Worm (Caenorhabditis elegans): ENCODE data around the gene poml-1.

The poml-1 gene

DNA sequence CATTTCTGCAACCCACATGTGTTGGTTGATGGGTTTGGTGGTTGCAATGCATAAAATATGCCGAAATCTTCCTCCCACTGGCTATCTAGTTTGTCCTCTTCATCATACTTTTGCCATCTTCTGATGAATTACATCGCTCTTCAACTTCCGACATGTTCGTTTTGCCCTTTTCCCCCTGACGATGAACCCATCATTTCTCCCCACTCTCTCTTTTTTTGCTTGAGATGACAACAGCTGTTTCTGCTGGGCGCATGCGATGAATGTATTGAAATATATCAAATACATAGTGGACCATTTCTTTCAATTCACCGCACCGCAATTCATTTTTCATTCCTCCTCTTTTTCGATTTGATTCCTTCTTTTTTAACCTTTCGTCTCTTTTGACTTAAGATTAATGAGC is 51.8 kb downstream of the poml-1 start:
- TF ChIP-seq ztf-11 (tag; optimal IDR thresholded peaks at IDR 0.05) (peak in 1 of 2 experiments; percentile 23), blmp-1 (tag; optimal IDR thresholded peaks at IDR 0.05) (peak; percentile 66), lin-14 (GFP tag; optimal IDR thresholded peaks at IDR 0.05) (peak; percentile 30), isw-1 (GFP tag; IDR thresholded peaks at IDR 0.05) (no peak), hpl-2 (GFP tag; optimal IDR thresholded peaks at IDR 0.05) (no peak), nhr-20 (tag; optimal IDR thresholded peaks at IDR 0.05) (no peak), nhr-90 (tag; optimal IDR thresholded peaks at IDR 0.05; ENCODE audit: poor library complexity) (no peak), rnt-1 (tag; optimal IDR thresholded peaks at IDR 0.05) (peak; percentile 34), egl-13 (tag; optimal IDR thresholded peaks at IDR 0.05) (no peak), unc-62 (GFP tag; optimal IDR thresholded peaks at IDR 0.05) (no peak)

DNA sequence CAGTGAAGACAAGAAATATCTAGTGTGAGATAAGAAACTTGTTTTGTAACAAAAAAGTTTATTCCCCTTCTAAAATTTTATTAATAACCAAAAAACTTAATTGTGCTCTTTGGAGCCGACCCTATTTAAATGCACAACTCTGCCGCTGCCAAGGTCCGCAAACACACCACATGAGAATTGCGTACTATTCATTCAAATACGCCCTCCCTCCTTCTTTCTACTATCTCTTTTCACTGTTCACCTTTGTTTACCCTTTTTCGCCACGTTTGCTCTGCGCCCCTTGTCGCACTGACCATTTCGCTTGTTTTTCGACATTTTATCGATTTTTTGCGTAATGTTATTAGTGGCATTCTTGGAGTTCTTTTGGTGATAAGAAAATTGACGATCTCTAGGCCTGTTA is 53.1 kb downstream of the poml-1 start:
- TF ChIP-seq xbp-1 (tag; optimal IDR thresholded peaks at IDR 0.05) (peak; percentile 26), nhr-20 (tag; optimal IDR thresholded peaks at IDR 0.05) (peak; percentile 51), swsn-7 (tag; optimal IDR thresholded peaks at IDR 0.05) (peak; percentile 13), dpl-1 (GFP tag; optimal IDR thresholded peaks at IDR 0.05) (peak; percentile 48 to 73 (median 72)), vab-15 (tag; optimal IDR thresholded peaks at IDR 0.05) (no peak), blmp-1 (tag; optimal IDR thresholded peaks at IDR 0.05) (peak; percentile 6), nhr-28 (tag; optimal IDR thresholded peaks at IDR 0.05) (no peak), nhr-237 (tag; optimal IDR thresholded peaks at IDR 0.05) (no peak), mab-9 (GFP tag; IDR thresholded peaks at IDR 0.05) (no peak), grh-1 (GFP tag; IDR thresholded peaks at IDR 0.05) (no peak), mdl-1 (tag; optimal IDR thresholded peaks at IDR 0.05) (peak in 1 of 2 experiments; percentile 29), lin-14 (GFP tag; optimal IDR thresholded peaks at IDR 0.05) (peak; percentile 69), ceh-82 (tag; optimal IDR thresholded peaks at IDR 0.05) (peak in 2 of 3 experiments; percentile 3 to 32), egl-27 (tag; optimal IDR thresholded peaks at IDR 0.05) (no peak), jun-1 (tag; optimal IDR thresholded peaks at IDR 0.05) (no peak), nhr-77 (tag; optimal IDR thresholded peaks at IDR 0.05) (peak; percentile 19), tbx-2 (tag; optimal IDR thresholded peaks at IDR 0.05) (peak; percentile 46), mep-1 (tag; optimal IDR thresholded peaks at IDR 0.05) (peak; percentile 49), ceh-8 (GFP tag; optimal IDR thresholded peaks at IDR 0.05) (no peak), nhr-84 (tag; optimal IDR thresholded peaks at IDR 0.05) (no peak), nhr-76 (tag; optimal IDR thresholded peaks at IDR 0.05) (no peak), unc-98 (GFP tag; IDR thresholded peaks at IDR 0.05) (no peak), fkh-4 (tag; optimal IDR thresholded peaks at IDR 0.05; ENCODE audit: borderline replicate concordance) (no peak), rnt-1 (tag; optimal IDR thresholded peaks at IDR 0.05) (peak; percentile 20), unc-86 (tag; optimal IDR thresholded peaks at IDR 0.05) (no peak), egl-13 (tag; optimal IDR thresholded peaks at IDR 0.05) (no peak), lsy-2 (tag; optimal IDR thresholded peaks at IDR 0.05) (peak in 1 of 2 experiments; percentile 52), F16B12.6 (tag; optimal IDR thresholded peaks at IDR 0.05) (peak; percentile 82), sptf-1 (tag; optimal IDR thresholded peaks at IDR 0.05) (no peak), snu-23 (GFP tag; optimal IDR thresholded peaks at IDR 0.05) (peak; percentile 51), fkh-10 (GFP tag; optimal IDR thresholded peaks at IDR 0.05) (no peak), nhr-71 (tag; optimal IDR thresholded peaks at IDR 0.05) (peak; percentile 53), pax-3 (tag; optimal IDR thresholded peaks at IDR 0.05) (no peak), efl-1 (optimal IDR thresholded peaks at IDR 0.05) (peak; percentile 41 to 76), efl-1 (GFP tag; optimal IDR thresholded peaks at IDR 0.05 in 1 of 2) (peak; percentile 76 to 97), isw-1 (GFP tag; IDR thresholded peaks at IDR 0.05) (no peak), hpl-2 (GFP tag; optimal IDR thresholded peaks at IDR 0.05) (no peak), Y116A8C.19 (tag; optimal IDR thresholded peaks at IDR 0.05; ENCODE audit: borderline replicate concordance) (no peak), nhr-47 (tag; optimal IDR thresholded peaks at IDR 0.05) (peak; percentile 45), ceh-63 (GFP tag; optimal IDR thresholded peaks at IDR 0.05) (no peak), lin-35 (GFP tag; optimal IDR thresholded peaks at IDR 0.05) (peak; percentile 26 to 80), C04F5.9 (tag; optimal IDR thresholded peaks at IDR 0.05) (no peak), lin-13 (GFP tag; optimal IDR thresholded peaks at IDR 0.05) (no peak), C16A3.4 (tag; optimal IDR thresholded peaks at IDR 0.05) (peak; percentile 39), mef-2 (tag; optimal IDR thresholded peaks at IDR 0.05) (no peak), nhr-90 (tag; optimal IDR thresholded peaks at IDR 0.05; ENCODE audit: poor library complexity) (peak; percentile 29), nhr-19 (GFP tag; conservative IDR thresholded peaks at IDR 0.05) (peak; percentile 14; the same call in 1 of the 2 replicates), tlp-1 (tag; optimal IDR thresholded peaks at IDR 0.05) (no peak)
